Worm (Caenorhabditis elegans) whole organism, L3 larva: Measurements from ENCODE around the gene ptr-19.
A peak's percentile ranks its signal among the peaks of the same experiment; 100 is the strongest.

Experiments
- R02D3.7 ChIP-seq: fragments of 150-350 bp; optimal IDR thresholded peaks from 2 replicates; lab custom pipeline; 2014; ENCODE audit warnings: missing biosample characterization, missing genetic modification characterization
- ZK546.5 ChIP-seq: sonication (generic microtip); optimal IDR thresholded peaks from 2 replicates; lab custom pipeline; 2017; ENCODE audit warnings: missing biosample characterization, missing genetic modification characterization
- aly-2 ChIP-seq: fragments of 150-350 bp; optimal IDR thresholded peaks from 2 replicates; lab custom pipeline; 2014; ENCODE audit warnings: missing biosample characterization, missing genetic modification characterization
- ama-1 ChIP-seq: fragments of 150-350 bp; optimal IDR thresholded peaks from 2 replicates; lab custom pipeline; 2018
- ceh-28 ChIP-seq: fragments of 150-350 bp; optimal IDR thresholded peaks from 2 replicates; lab custom pipeline; 2014; ENCODE audit warnings: missing biosample characterization, missing genetic modification reagents, missing genetic modification characterization
- ceh-9 ChIP-seq: sonication (generic microtip); optimal IDR thresholded peaks from 2 replicates; lab custom pipeline; 2018; ENCODE audit warnings: missing biosample characterization, missing genetic modification characterization
- egl-5 ChIP-seq: fragments of 150-350 bp; optimal IDR thresholded peaks from 2 replicates; lab custom pipeline; 2017; ENCODE audit warnings: missing biosample characterization, missing genetic modification reagents, missing genetic modification characterization, inconsistent platforms
- elt-1 ChIP-seq: fragments of 150-350 bp; optimal IDR thresholded peaks from 2 replicates; lab custom pipeline; 2014; ENCODE audit warnings: missing biosample characterization, missing genetic modification characterization
- elt-2 ChIP-seq: sonication (generic microtip); optimal IDR thresholded peaks from 2 replicates; lab custom pipeline; 2016; ENCODE audit warnings: missing genetic modification reagents, mild to moderate bottlenecking, missing genetic modification characterization, missing compliant biosample characterization
- elt-3 ChIP-seq, 3 experiments: fragments of 150-350 bp in 1 of 3; sonication (generic microtip) in 2 of 3; optimal IDR thresholded peaks; 2 replicates in 2 of 3; 4 replicates in 1 of 3; lab custom pipeline; 2014 to 2017; ENCODE audit warnings: missing biosample characterization in 3 of 3, missing genetic modification characterization in 3 of 3
- eor-1 ChIP-seq, 2 experiments: fragments of 150-350 bp; optimal IDR thresholded peaks; 2 replicates each; lab custom pipeline; 2014 to 2018; ENCODE audit warnings: missing biosample characterization in 2 of 2, missing genetic modification characterization in 2 of 2
- fkh-2 ChIP-seq: fragments of 150-350 bp; optimal IDR thresholded peaks from 2 replicates; lab custom pipeline; 2014; ENCODE audit warnings: missing biosample characterization, missing genetic modification reagents, missing genetic modification characterization
- fos-1 ChIP-seq: fragments of 150-350 bp; optimal IDR thresholded peaks from 2 replicates; lab custom pipeline; 2014; ENCODE audit warnings: missing biosample characterization, missing genetic modification characterization
- hmg-11 ChIP-seq: sonication (generic microtip); optimal IDR thresholded peaks from 2 replicates; lab custom pipeline; 2016; ENCODE audit warnings: missing genetic modification characterization, missing compliant biosample characterization
- jun-1 ChIP-seq: fragments of 150-350 bp; optimal IDR thresholded peaks from 2 replicates; lab custom pipeline; 2014; ENCODE audit warnings: missing biosample characterization, missing genetic modification reagents, missing genetic modification characterization
- lin-15B ChIP-seq: fragments of 150-350 bp; optimal IDR thresholded peaks from 2 replicates; lab custom pipeline; 2014; ENCODE audit warnings: missing biosample characterization, missing genetic modification characterization
- lin-39 ChIP-seq: fragments of 150-350 bp; optimal IDR thresholded peaks from 2 replicates; lab custom pipeline; 2018; ENCODE audit warnings: missing biosample characterization, missing genetic modification reagents, missing genetic modification characterization
- lsy-12 ChIP-seq: sonication (generic microtip); optimal IDR thresholded peaks from 2 replicates; lab custom pipeline; 2016; ENCODE audit warnings: mild to moderate bottlenecking, missing genetic modification characterization, missing compliant biosample characterization
- mdl-1 ChIP-seq: fragments of 150-350 bp; optimal IDR thresholded peaks from 2 replicates; lab custom pipeline; 2014; ENCODE audit warnings: missing biosample characterization, missing genetic modification characterization
- mml-1 ChIP-seq: fragments of 150-350 bp; sonication (generic microtip); optimal IDR thresholded peaks from 3 replicates; lab custom pipeline; 2014; ENCODE audit warnings: missing biosample characterization, missing genetic modification characterization
- nfya-1 ChIP-seq: sonication (generic microtip); optimal IDR thresholded peaks from 2 replicates; lab custom pipeline; 2017; ENCODE audit warnings: missing genetic modification characterization, mild to moderate bottlenecking, missing compliant biosample characterization, antibody characterized with exemption, moderate library complexity; ENCODE audit not compliant: insufficient read depth
- nhr-11 ChIP-seq: fragments of 150-350 bp; optimal IDR thresholded peaks from 2 replicates; lab custom pipeline; 2014; ENCODE audit warnings: missing biosample characterization, missing genetic modification characterization
- nhr-12 ChIP-seq: fragments of 150-350 bp; optimal IDR thresholded peaks from 2 replicates; lab custom pipeline; 2014; ENCODE audit warnings: missing biosample characterization, missing genetic modification characterization
- nhr-23 ChIP-seq: fragments of 150-350 bp; optimal IDR thresholded peaks from 2 replicates; lab custom pipeline; 2014; ENCODE audit warnings: missing biosample characterization, missing genetic modification reagents, missing genetic modification characterization
- nhr-25 ChIP-seq: sonication (generic microtip); optimal IDR thresholded peaks from 2 replicates; lab custom pipeline; 2017; ENCODE audit warnings: missing biosample characterization, missing genetic modification characterization
- nhr-28 ChIP-seq: fragments of 150-350 bp; optimal IDR thresholded peaks from 2 replicates; lab custom pipeline; 2014; ENCODE audit warnings: missing biosample characterization, missing genetic modification characterization
- nhr-43 ChIP-seq: sonication (generic microtip); optimal IDR thresholded peaks from 2 replicates; lab custom pipeline; 2016; ENCODE audit warnings: mild to moderate bottlenecking, missing genetic modification characterization, missing compliant biosample characterization; ENCODE audit not compliant: poor library complexity, severe bottlenecking
- nhr-67 ChIP-seq: fragments of 150-350 bp; optimal IDR thresholded peaks from 2 replicates; lab custom pipeline; 2014; ENCODE audit warnings: missing biosample characterization, missing genetic modification characterization
- nhr-76 ChIP-seq: fragments of 150-350 bp; sonication (generic microtip); optimal IDR thresholded peaks from 5 replicates; lab custom pipeline; 2014; ENCODE audit warnings: missing biosample characterization, missing genetic modification characterization
- nhr-77 ChIP-seq: fragments of 150-350 bp; optimal IDR thresholded peaks from 2 replicates; lab custom pipeline; 2014; ENCODE audit warnings: missing biosample characterization, missing genetic modification characterization
- pha-4 ChIP-seq: fragments of 150-350 bp; optimal IDR thresholded peaks from 2 replicates; lab custom pipeline; 2014; ENCODE audit warnings: missing biosample characterization, missing genetic modification reagents, missing genetic modification characterization
- pqm-1 ChIP-seq: fragments of 150-350 bp; optimal IDR thresholded peaks from 2 replicates; lab custom pipeline; 2017; ENCODE audit warnings: missing biosample characterization, missing genetic modification characterization, inconsistent platforms
- skn-1 ChIP-seq: fragments of 150-350 bp; optimal IDR thresholded peaks from 2 replicates; lab custom pipeline; 2014; ENCODE audit warnings: missing biosample characterization, missing genetic modification characterization
- snpc-4 ChIP-seq: fragments of 150-350 bp; optimal IDR thresholded peaks from 2 replicates; lab custom pipeline; 2014; ENCODE audit warnings: missing biosample characterization, missing genetic modification characterization
- tbx-2 ChIP-seq: sonication (generic microtip); optimal IDR thresholded peaks from 2 replicates; lab custom pipeline; 2016; ENCODE audit warnings: mild to moderate bottlenecking, missing genetic modification characterization, missing compliant biosample characterization
- unc-39 ChIP-seq: sonication (generic microtip); optimal IDR thresholded peaks from 4 replicates; lab custom pipeline; 2017; ENCODE audit warnings: missing biosample characterization, missing genetic modification characterization
- unc-62 ChIP-seq: fragments of 150-350 bp; sonication (generic microtip); optimal IDR thresholded peaks from 4 replicates; lab custom pipeline; 2014; ENCODE audit warnings: missing biosample characterization, missing genetic modification reagents, missing genetic modification characterization
- ztf-11 ChIP-seq: fragments of 150-350 bp; optimal IDR thresholded peaks from 2 replicates; lab custom pipeline; 2014; ENCODE audit warnings: missing biosample characterization, missing genetic modification characterization

The ptr-19 gene

DNA sequence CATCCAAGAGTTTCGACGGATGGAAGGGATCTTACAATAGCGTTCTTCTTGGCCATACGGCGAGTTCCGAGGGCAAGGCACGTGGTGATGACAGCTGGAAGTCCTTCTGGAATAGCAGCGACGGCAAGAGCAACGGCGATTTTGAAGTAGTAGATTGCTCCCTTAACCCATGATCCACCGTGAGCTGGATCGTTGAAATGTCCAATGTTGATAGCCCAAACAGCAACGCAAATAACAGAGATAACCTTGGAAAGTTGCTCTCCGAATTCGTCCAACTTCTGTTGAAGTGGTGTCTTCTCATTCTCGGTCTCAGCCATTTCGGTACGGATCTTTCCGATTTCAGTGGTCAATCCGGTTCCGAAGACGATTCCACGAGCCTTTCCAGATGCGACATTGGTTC, 33.5 kb downstream of the ptr-19 start:
- no peak for TF ChIP-seq R02D3.7 (tag; lab: Kevin White, UChicago)
- no peak for TF ChIP-seq hmg-11 (tag; lab: Kevin White, UChicago)
- no peak for TF ChIP-seq fos-1 (tag; lab: Kevin White, UChicago)
- no peak for TF ChIP-seq nhr-76 (tag; lab: Kevin White, UChicago)
- no peak for TF ChIP-seq elt-2
- no peak for TF ChIP-seq skn-1 (tag; lab: Kevin White, UChicago)
- TF ChIP-seq nhr-67 (tag; lab: Kevin White, UChicago) = no peak
- no peak for TF ChIP-seq fkh-2
- TF ChIP-seq pha-4 = no peak
- TF ChIP-seq nhr-77 = no peak

DNA sequence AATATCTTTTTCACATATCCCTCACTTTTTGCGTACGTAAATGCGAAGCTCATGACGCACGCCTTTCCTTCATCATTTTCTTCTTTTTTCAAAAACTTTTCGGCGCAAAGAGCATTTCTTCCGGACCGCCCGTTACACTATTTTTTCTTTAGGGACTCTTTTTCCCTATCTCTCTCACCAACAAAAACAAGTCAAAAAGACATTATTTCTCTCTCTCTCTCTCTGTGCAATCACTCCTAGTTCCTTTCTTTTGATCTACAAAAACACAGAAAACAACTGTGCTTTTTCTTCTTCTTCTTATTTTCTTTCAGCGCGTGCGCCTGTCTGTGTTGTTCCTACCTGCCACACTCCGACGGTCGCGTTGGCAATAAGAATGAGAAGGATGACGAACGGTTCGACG, 34.4 kb downstream of the ptr-19 start:
- TF ChIP-seq nfya-1 (tag; lab: Kevin White, UChicago) (peak; percentile 33), nhr-12 (no peak), nhr-11 (peak; percentile 55), fkh-2 (no peak)

DNA sequence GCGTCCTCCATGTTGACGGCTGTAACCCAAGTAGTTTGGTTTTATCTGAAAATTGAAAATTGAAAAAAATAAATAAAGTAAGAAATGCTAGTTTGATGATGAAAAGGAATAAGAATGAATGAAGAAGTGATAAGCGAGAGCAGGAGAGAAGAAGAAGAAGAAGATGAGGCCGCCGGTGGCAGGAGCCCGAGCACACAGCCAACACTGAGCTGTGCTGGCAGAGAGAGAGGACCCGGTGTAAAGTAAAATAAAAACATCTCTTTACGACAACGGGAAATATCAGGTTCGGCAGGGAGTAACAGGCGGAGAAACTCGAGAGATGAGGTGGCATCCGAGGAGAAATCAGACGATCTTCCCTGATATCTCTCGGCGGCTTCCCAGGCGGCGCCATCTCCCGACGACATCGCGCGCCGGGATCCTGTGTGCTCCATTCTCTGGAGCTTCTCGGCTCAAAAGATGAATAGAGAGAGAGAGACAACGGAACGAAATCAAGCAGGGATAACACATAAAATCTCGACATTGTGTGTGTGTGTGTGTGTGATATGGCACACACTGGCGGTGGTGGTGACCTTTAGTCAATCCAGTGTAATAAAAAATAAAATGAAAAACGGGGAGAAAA, 35.3 kb downstream of the ptr-19 start, which contains the start of gene sca-1:
Gene sca-1, minus strand, starts transcription at position 51 of the 619 bp plus-strand sequence.
- TF ChIP-seq egl-5 = peak; percentile 2
- TF ChIP-seq nfya-1 (tag; lab: Kevin White, UChicago) = peak; percentile 7
- TF ChIP-seq nhr-28 (tag; lab: Kevin White, UChicago) = no peak

DNA sequence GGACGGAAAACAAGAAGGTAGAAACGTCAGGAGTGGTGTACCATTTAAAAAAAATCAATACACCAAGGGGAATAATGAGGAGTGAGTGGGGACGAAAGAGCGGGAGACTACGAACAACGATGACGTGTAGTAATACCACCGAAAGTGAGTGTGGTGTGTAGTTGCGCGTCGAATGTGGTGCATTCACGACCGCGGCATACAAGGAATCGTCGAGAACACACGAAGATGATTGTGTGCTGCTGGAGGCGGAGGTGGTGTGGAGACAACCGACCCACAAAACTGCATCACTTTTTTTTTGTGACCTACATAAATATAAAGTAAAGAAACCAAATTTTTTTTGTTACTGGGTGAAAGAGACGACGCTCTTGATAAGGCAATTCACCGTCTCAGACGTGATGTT, 36.7 kb downstream of the ptr-19 start:
- peak; percentile 66 for TF ChIP-seq lsy-12 (tag; lab: Kevin White, UChicago)
- TF ChIP-seq ceh-28 (tag; lab: Kevin White, UChicago) = peak; percentile 33
- no peak for TF ChIP-seq nhr-11
- no peak for TF ChIP-seq mml-1 (tag; lab: Kevin White, UChicago)
- peak; percentile 58 for TF ChIP-seq elt-2
- TF ChIP-seq hmg-11 (tag; lab: Kevin White, UChicago) = peak; percentile 58
- peak; percentile 60 for TF ChIP-seq lin-15B
- TF ChIP-seq fkh-2 = no peak
- no peak for TF ChIP-seq elt-1 (tag; lab: Kevin White, UChicago)
- peak; percentile 50 for TF ChIP-seq ama-1 (lab: Kevin White, UChicago)
- peak; percentile 65 for TF ChIP-seq pqm-1 (tag; lab: Kevin White, UChicago)
- no peak for TF ChIP-seq unc-39 (tag; lab: Kevin White, UChicago)
- TF ChIP-seq nfya-1 (tag; lab: Kevin White, UChicago) = peak; percentile 75
- peak; percentile 70 for TF ChIP-seq lin-39 (tag; lab: Kevin White, UChicago)
- peak; percentile 77 for TF ChIP-seq nhr-25
- TF ChIP-seq skn-1 (tag; lab: Kevin White, UChicago) = peak; percentile 57
- no peak for TF ChIP-seq ZK546.5
- no peak for TF ChIP-seq nhr-43 (tag; lab: Kevin White, UChicago)
- TF ChIP-seq nhr-67 (tag; lab: Kevin White, UChicago) = no peak
- no peak for TF ChIP-seq unc-62 (GFP tag; lab: Kevin White, UChicago)
- peak; percentile 39 for TF ChIP-seq jun-1 (tag; lab: Kevin White, UChicago)
- peak; percentile 82 for TF ChIP-seq nhr-23
- TF ChIP-seq snpc-4 = peak; percentile 57
- peak; percentile 55 for TF ChIP-seq pha-4

DNA sequence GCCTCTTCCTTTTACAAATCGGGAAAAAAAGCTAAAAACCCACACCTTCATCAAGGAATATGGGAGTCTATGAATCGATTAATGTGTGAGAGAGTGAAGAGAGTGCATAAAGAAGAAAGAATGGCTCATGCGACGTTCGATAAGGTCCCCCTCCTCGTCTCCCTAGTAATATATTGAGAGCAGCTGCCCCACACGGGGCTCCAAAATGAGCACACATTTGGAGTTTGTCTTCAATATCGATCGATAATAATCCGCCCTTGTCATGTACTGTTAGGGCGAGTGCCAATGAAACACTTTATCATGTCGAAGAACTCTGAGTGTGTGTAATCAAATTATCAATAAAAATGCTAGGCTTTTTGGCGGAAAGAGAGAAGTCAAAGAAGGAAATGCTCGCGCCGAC, 37.6 kb downstream of the ptr-19 start:
- peak; percentile 34 for TF ChIP-seq pha-4
- TF ChIP-seq nhr-43 (tag; lab: Kevin White, UChicago) = no peak
- peak; percentile 22 for TF ChIP-seq ama-1 (lab: Kevin White, UChicago)
- TF ChIP-seq pqm-1 (tag; lab: Kevin White, UChicago) = no peak
- TF ChIP-seq elt-2 = peak; percentile 50

DNA sequence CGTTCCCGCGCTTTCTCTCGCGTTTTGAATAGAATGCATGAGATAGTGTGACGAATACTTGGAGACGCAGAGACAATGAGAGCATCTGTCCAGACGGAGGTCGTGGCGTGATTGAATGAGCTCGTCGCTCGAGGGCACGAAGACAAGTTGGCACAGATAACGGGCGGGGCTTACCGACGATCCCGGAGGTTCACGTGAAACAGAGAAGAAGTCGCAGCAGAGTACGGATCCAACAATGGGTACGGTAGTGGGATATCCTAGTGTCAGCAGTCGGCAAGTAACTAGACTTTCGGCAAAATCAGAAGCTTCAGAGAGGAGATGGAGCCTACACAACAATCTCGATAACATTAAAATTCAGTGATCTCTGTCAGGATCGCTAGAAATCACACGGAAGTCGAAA, 38.1 kb downstream of the ptr-19 start:
- TF ChIP-seq unc-39 (tag; lab: Kevin White, UChicago) (no peak), lin-39 (tag; lab: Kevin White, UChicago) (peak; percentile 29), skn-1 (tag; lab: Kevin White, UChicago) (no peak), ceh-9 (tag; lab: Kevin White, UChicago) (no peak), lin-15B (no peak), pha-4 (no peak), elt-3 (tag; optimal IDR thresholded peaks at IDR 0.05; lab: Kevin White, UChicago) (no peak), mml-1 (tag; lab: Kevin White, UChicago) (no peak), egl-5 (peak; percentile 5), aly-2 (tag; lab: Kevin White, UChicago) (no peak), ztf-11 (tag; lab: Kevin White, UChicago) (no peak), tbx-2 (tag; lab: Kevin White, UChicago) (no peak), elt-2 (no peak), mdl-1 (tag; lab: Kevin White, UChicago) (no peak), nhr-11 (peak; percentile 83), snpc-4 (no peak), fos-1 (tag; lab: Kevin White, UChicago) (no peak), ama-1 (lab: Kevin White, UChicago) (peak; percentile 7), nhr-43 (tag; lab: Kevin White, UChicago) (no peak), eor-1 (tag; optimal IDR thresholded peaks at IDR 0.05; lab: Kevin White, UChicago) (no peak), ZK546.5 (no peak), nfya-1 (tag; lab: Kevin White, UChicago) (peak; percentile 57), elt-1 (tag; lab: Kevin White, UChicago) (no peak), R02D3.7 (tag; lab: Kevin White, UChicago) (no peak)
- TF ChIP-seq, all 47 proteins: peak for 5
